Fruit fly (Drosophila melanogaster): ENCODE measurements around the gene Pcyt1.

DNA sequence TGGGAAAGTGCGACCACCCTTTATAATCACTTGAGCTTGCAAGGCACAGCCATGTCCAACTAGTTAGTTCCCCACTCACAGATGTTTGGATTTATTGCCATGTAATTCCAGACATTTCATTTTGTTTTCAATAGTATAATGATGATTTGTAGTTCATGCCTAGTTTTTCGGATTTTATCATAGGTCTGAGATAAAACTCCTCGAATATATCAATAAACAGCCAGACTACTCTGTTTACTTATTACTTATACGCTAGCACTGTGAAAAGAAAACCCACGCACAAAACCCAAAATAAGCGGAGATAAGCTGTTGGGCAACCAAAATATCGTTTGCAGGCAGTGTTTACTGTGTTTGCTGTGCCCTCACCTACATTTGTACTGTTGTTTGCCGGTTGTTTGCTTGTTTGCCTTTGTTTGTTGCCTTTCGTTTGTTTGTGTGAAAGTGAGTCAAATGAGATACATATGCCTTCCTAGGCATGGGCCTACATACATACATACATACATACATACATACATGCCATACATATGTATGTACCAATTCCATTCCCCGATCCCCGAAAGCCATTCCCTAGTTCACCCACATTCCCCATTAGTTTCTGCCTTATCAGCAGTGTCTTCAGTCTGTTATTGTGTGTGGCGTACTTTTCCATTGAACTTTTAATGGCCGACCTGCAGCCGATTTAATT is 33.4 kb downstream of the Pcyt1 start:
- no peak for TF ChIP-seq CG8478 (optimal IDR thresholded peaks at IDR 0.05)
- TF ChIP-seq CTCF (optimal IDR thresholded peaks at IDR 0.05) = no peak
